Fruit fly (Drosophila melanogaster): ENCODE results near the gene CG5068.
A peak's percentile ranks its signal among the peaks of the same experiment; 100 is the strongest.

- TF ChIP-seq Hr4 (GFP tag; optimal IDR thresholded peaks at IDR 0.05) (no peak), CG10631 (GFP tag; optimal IDR thresholded peaks at IDR 0.05) (peak; percentile 11), CG6163 (GFP tag; IDR thresholded peaks at IDR 0.05) (peak; percentile 55; the same call in 2 of the 3 replicates), fkh (GFP tag; optimal IDR thresholded peaks at IDR 0.05) (no peak), Lpt (GFP tag; optimal IDR thresholded peaks at IDR 0.05) (no peak), CG16779 (tag; optimal IDR thresholded peaks at IDR 0.05) (no peak), CG6276 (GFP tag; optimal IDR thresholded peaks at IDR 0.05) (no peak), Sox15 (GFP tag; optimal IDR thresholded peaks at IDR 0.05) (no peak), CG10669 (GFP tag; optimal IDR thresholded peaks at IDR 0.05) (peak; percentile 11), spab (GFP tag; optimal IDR thresholded peaks at IDR 0.05) (no peak), topi (GFP tag; optimal IDR thresholded peaks at IDR 0.05) (no peak), Smox (GFP tag; optimal IDR thresholded peaks at IDR 0.05) (no peak)
These were observed 39.2 kb downstream of the CG5068 start for dm6 chr3L:9025680-9026079.

All from whole organism, prepupa.